Worm (Caenorhabditis elegans): ENCODE results near the gene inx-9.

DNA sequence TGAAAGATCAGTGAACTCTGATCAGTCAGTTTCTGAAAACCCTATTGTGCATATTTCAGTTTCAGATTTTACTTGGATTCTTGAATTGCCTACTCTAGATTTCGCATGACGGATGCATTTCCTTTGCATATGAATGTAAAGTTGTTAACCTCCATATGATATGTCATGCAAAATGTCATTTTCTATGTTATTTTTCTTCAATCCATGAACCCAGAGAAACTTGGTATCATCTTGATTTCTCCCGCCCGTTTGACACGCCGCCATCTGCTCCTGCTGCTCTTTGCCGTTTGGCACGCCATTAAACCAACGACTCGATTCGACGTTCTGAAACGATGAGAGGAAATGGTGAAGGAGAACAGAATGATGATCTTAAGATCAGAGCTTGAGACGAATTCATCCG is 25.8 kb upstream of the inx-9 start:
- no peak for TF ChIP-seq nhr-84 (tag; optimal IDR thresholded peaks at IDR 0.05)
- no peak for TF ChIP-seq unc-130 (tag; optimal IDR thresholded peaks at IDR 0.05)
- no peak for TF ChIP-seq snpc-4 (tag; optimal IDR thresholded peaks at IDR 0.05)
- no peak for TF ChIP-seq nhr-77 (tag; optimal IDR thresholded peaks at IDR 0.05)
- TF ChIP-seq unc-86 (tag; optimal IDR thresholded peaks at IDR 0.05), result no peak

All from whole organism, L1 larva.